Worm (Caenorhabditis elegans): Measurements from ENCODE around the gene C04B4.4.
"Not testable (repeated sequence)": the region's sequence is repeated elsewhere in the genome, so short reads cannot be mapped to it uniquely, and the experiment has no call there.

The C04B4.4 gene

ce11 chrX:12306565-12306964 is 15.9 kb downstream of the C04B4.4 start, which contains the start of gene phf-32:
TSS of gene phf-32 (plus strand) at chrX:12306865.
- TF ChIP-seq fkh-10 (GFP tag; optimal IDR thresholded peaks at IDR 0.05) (no peak), ceh-14 (tag; optimal IDR thresholded peaks at IDR 0.05) (no peak), ceh-24 (tag; optimal IDR thresholded peaks at IDR 0.05) (no peak), madf-2 (tag; optimal IDR thresholded peaks at IDR 0.05) (no peak), Y22D7AL.16 (tag; optimal IDR thresholded peaks at IDR 0.05) (no peak), ama-1 (optimal IDR thresholded peaks at IDR 0.05) (no peak), pqm-1 (tag; optimal IDR thresholded peaks at IDR 0.05) (no peak), elt-4 (tag; optimal IDR thresholded peaks at IDR 0.05) (no peak)

- not testable (repeated sequence) for TF ChIP-seq tbx-7 (tag; optimal IDR thresholded peaks at IDR 0.05); pros-1 (tag; optimal IDR thresholded peaks at IDR 0.05); dmd-4 (tag; optimal IDR thresholded peaks at IDR 0.05; ENCODE audit: borderline replicate concordance)
These were observed 17.4 kb downstream of the C04B4.4 start, which contains the start of gene F17A2.16 for ce11 chrX:12308045-12308499. TSS of gene F17A2.16 (plus strand) at chrX:12308449.

- TF ChIP-seq madf-2 (tag; optimal IDR thresholded peaks at IDR 0.05) (no peak), tbx-7 (tag; optimal IDR thresholded peaks at IDR 0.05) (no peak), fax-1 (tag; optimal IDR thresholded peaks at IDR 0.05) (no peak), nhr-232 (tag; optimal IDR thresholded peaks at IDR 0.05) (no peak), odd-2 (tag; optimal IDR thresholded peaks at IDR 0.05) (no peak), unc-42 (tag; optimal IDR thresholded peaks at IDR 0.05) (no peak), pat-9 (tag; optimal IDR thresholded peaks at IDR 0.05) (no peak), ets-4 (tag; optimal IDR thresholded peaks at IDR 0.05) (no peak), nhr-11 (tag; optimal IDR thresholded peaks at IDR 0.05) (no peak), dve-1 (tag; optimal IDR thresholded peaks at IDR 0.05) (no peak), zip-5 (tag; optimal IDR thresholded peaks at IDR 0.05) (no peak), ceh-34 (tag; optimal IDR thresholded peaks at IDR 0.05) (no peak), npax-4 (tag; optimal IDR thresholded peaks at IDR 0.05) (no peak), F13H6.1 (tag; optimal IDR thresholded peaks at IDR 0.05) (no peak), dmd-4 (tag; optimal IDR thresholded peaks at IDR 0.05; ENCODE audit: borderline replicate concordance) (no peak), elt-4 (tag; optimal IDR thresholded peaks at IDR 0.05) (no peak), pha-2 (tag; optimal IDR thresholded peaks at IDR 0.05) (no peak), ceh-45 (GFP tag; IDR thresholded peaks at IDR 0.05) (no peak), ztf-16 (tag; optimal IDR thresholded peaks at IDR 0.05) (no peak)
These were observed 23.1 kb downstream of the C04B4.4 start for ce11 chrX:12313779-12314178.

- TF ChIP-seq fkh-10 (GFP tag; optimal IDR thresholded peaks at IDR 0.05) = no peak
- TF ChIP-seq pha-4 (tag; optimal IDR thresholded peaks at IDR 0.05) = no peak
- no peak for TF ChIP-seq ceh-2 (tag; optimal IDR thresholded peaks at IDR 0.05)
- no peak for TF ChIP-seq zip-5 (tag; optimal IDR thresholded peaks at IDR 0.05)
- TF ChIP-seq pros-1 (tag; optimal IDR thresholded peaks at IDR 0.05) = no peak
- no peak for TF ChIP-seq ahr-1 (tag; optimal IDR thresholded peaks at IDR 0.05)
- TF ChIP-seq fkh-6 (tag; optimal IDR thresholded peaks at IDR 0.05) = no peak
These were observed 23.8 kb downstream of the C04B4.4 start for ce11 chrX:12314395-12314794.

- TF ChIP-seq fkh-10 (GFP tag; optimal IDR thresholded peaks at IDR 0.05) (no peak), nhr-11 (tag; optimal IDR thresholded peaks at IDR 0.05) (no peak)
These were observed 24.6 kb downstream of the C04B4.4 start, which contains the start of gene xtr-2 for ce11 chrX:12315268-12315667. TSS of gene xtr-2 (plus strand) at chrX:12315568.

ce11 chrX:12317560-12317959 is 26.9 kb downstream of the C04B4.4 start:
- no peak for TF ChIP-seq nfya-1 (tag; optimal IDR thresholded peaks at IDR 0.05)
- TF ChIP-seq C38D4.7 (GFP tag; optimal IDR thresholded peaks at IDR 0.05) = no peak
- TF ChIP-seq fkh-6 (tag; optimal IDR thresholded peaks at IDR 0.05) = no peak
- no peak for TF ChIP-seq ceh-2 (tag; optimal IDR thresholded peaks at IDR 0.05)
- TF ChIP-seq unc-3 (GFP tag; conservative IDR thresholded peaks at IDR 0.05) = no peak
- no peak for TF ChIP-seq unc-3 (tag; optimal IDR thresholded peaks at IDR 0.05)
- no peak for TF ChIP-seq elt-2 (tag; optimal IDR thresholded peaks at IDR 0.05)
- TF ChIP-seq ceh-48 (tag; optimal IDR thresholded peaks at IDR 0.05) = no peak
- no peak for TF ChIP-seq hlh-6 (tag; optimal IDR thresholded peaks at IDR 0.05)
- no peak for TF ChIP-seq tbx-2 (tag; optimal IDR thresholded peaks at IDR 0.05)
- TF ChIP-seq T23F11.4 (GFP tag; optimal IDR thresholded peaks at IDR 0.05) = no peak
- TF ChIP-seq ceh-31 (tag; optimal IDR thresholded peaks at IDR 0.05) = no peak
- no peak for TF ChIP-seq ceh-30 (tag; optimal IDR thresholded peaks at IDR 0.05)
- TF ChIP-seq ceh-18 (tag; optimal IDR thresholded peaks at IDR 0.05) = no peak
- TF ChIP-seq ceh-34 (tag; optimal IDR thresholded peaks at IDR 0.05) = no peak
- TF ChIP-seq lim-6 (tag; optimal IDR thresholded peaks at IDR 0.05) = no peak
